Worm (Caenorhabditis elegans) whole organism, mixed stage, embryonic: ENCODE data around the gene F14H3.3.

Experiments used
- M03D4.4 ChIP-seq: sonication (generic microtip); optimal IDR thresholded peaks from 2 replicates; lab custom pipeline; 2017; ENCODE audit warnings: mild to moderate bottlenecking, missing genetic modification characterization, missing compliant biosample characterization
- bed-3 ChIP-seq: fragments of 200-800 bp; sonication (Bioruptor generic); optimal IDR thresholded peaks from 3 replicates; lab custom pipeline; 2018; ENCODE audit warnings: mild to moderate bottlenecking, missing genetic modification characterization, moderate library complexity, missing compliant biosample characterization
- blmp-1 ChIP-seq: fragments of 150-350 bp; optimal IDR thresholded peaks from 2 replicates; lab custom pipeline; 2014; ENCODE audit warnings: missing biosample characterization, missing genetic modification characterization
- ceh-39 ChIP-seq: fragments of 150-350 bp; optimal IDR thresholded peaks from 2 replicates; lab custom pipeline; 2014; ENCODE audit warnings: missing biosample characterization, missing genetic modification characterization
- ceh-43 ChIP-seq: fragments of 200-800 bp; sonication (Bioruptor generic); optimal IDR thresholded peaks from 2 replicates; lab custom pipeline; 2018; ENCODE audit warnings: mild to moderate bottlenecking, missing genetic modification characterization, moderate library complexity, missing compliant biosample characterization
- ces-1 ChIP-seq: fragments of 150-350 bp; optimal IDR thresholded peaks from 2 replicates; lab custom pipeline; 2014; ENCODE audit warnings: missing biosample characterization, missing genetic modification reagents, missing genetic modification characterization
- cnd-1 ChIP-seq: fragments of 200-800 bp; sonication (Bioruptor generic); optimal IDR thresholded peaks from 2 replicates; lab custom pipeline; 2018; ENCODE audit warnings: mild to moderate bottlenecking, missing genetic modification characterization, missing compliant biosample characterization
- drap-1 ChIP-seq: fragments of 200-800 bp; sonication (Bioruptor generic); optimal IDR thresholded peaks from 3 replicates; lab custom pipeline; 2018; ENCODE audit warnings: mild to moderate bottlenecking, missing genetic modification characterization, missing compliant biosample characterization
- elt-1 ChIP-seq: sonication (generic microtip); optimal IDR thresholded peaks from 2 replicates; lab custom pipeline; 2017; ENCODE audit warnings: missing genetic modification characterization, mild to moderate bottlenecking, missing compliant biosample characterization, antibody characterized with exemption, moderate library complexity, borderline replicate concordance; ENCODE audit not compliant: insufficient read depth
- elt-3 ChIP-seq: fragments of 150-350 bp; optimal IDR thresholded peaks from 2 replicates; lab custom pipeline; 2014; ENCODE audit warnings: missing biosample characterization, missing genetic modification characterization
- flh-1 ChIP-seq: fragments of 200-800 bp; sonication (Bioruptor generic); optimal IDR thresholded peaks from 2 replicates; lab custom pipeline; 2018; ENCODE audit warnings: mild to moderate bottlenecking, missing genetic modification characterization, moderate library complexity, missing compliant biosample characterization
- hlh-1 ChIP-seq: fragments of 150-350 bp; optimal IDR thresholded peaks from 2 replicates; lab custom pipeline; 2014; ENCODE audit warnings: missing biosample characterization, missing genetic modification reagents, missing genetic modification characterization
- lin-13 ChIP-seq: fragments of 150-350 bp; optimal IDR thresholded peaks from 2 replicates; lab custom pipeline; 2014; ENCODE audit warnings: missing biosample characterization, missing genetic modification characterization
- lin-32 ChIP-seq: fragments of 200-800 bp; sonication (Bioruptor generic); optimal IDR thresholded peaks from 2 replicates; lab custom pipeline; 2018; ENCODE audit warnings: mild to moderate bottlenecking, missing genetic modification characterization, missing compliant biosample characterization
- lsy-2 ChIP-seq: fragments of 150-350 bp; optimal IDR thresholded peaks from 2 replicates; lab custom pipeline; 2014; ENCODE audit warnings: missing biosample characterization, missing genetic modification characterization
- mab-5 ChIP-seq: fragments of 150-350 bp; optimal IDR thresholded peaks from 2 replicates; lab custom pipeline; 2014; ENCODE audit warnings: missing biosample characterization, missing genetic modification characterization
- mep-1 ChIP-seq: fragments of 150-350 bp; optimal IDR thresholded peaks from 2 replicates; lab custom pipeline; 2017; ENCODE audit warnings: missing biosample characterization, missing genetic modification reagents, missing genetic modification characterization, inconsistent platforms
- mls-2 ChIP-seq: sonication (generic microtip); optimal IDR thresholded peaks from 2 replicates; lab custom pipeline; 2016; ENCODE audit warnings: mild to moderate bottlenecking, missing genetic modification characterization, moderate library complexity, missing compliant biosample characterization
- nhr-12 ChIP-seq: fragments of 150-350 bp; optimal IDR thresholded peaks from 2 replicates; lab custom pipeline; 2014; ENCODE audit warnings: missing biosample characterization, missing genetic modification characterization
- nhr-28 ChIP-seq: fragments of 150-350 bp; optimal IDR thresholded peaks from 2 replicates; lab custom pipeline; 2014; ENCODE audit warnings: missing biosample characterization, missing genetic modification characterization
- pha-4 ChIP-seq: fragments of 150-350 bp; optimal IDR thresholded peaks from 2 replicates; lab custom pipeline; 2018; ENCODE audit warnings: missing biosample characterization, missing genetic modification reagents, missing genetic modification characterization
- sem-2 ChIP-seq: fragments of 200-800 bp; sonication (Bioruptor generic); optimal IDR thresholded peaks from 2 replicates; lab custom pipeline; 2018; ENCODE audit warnings: mild to moderate bottlenecking, missing genetic modification characterization, missing compliant biosample characterization
- snpc-4 ChIP-seq: fragments of 150-350 bp; optimal IDR thresholded peaks from 2 replicates; lab custom pipeline; 2014; ENCODE audit warnings: missing biosample characterization, missing genetic modification characterization
- sptf-1 ChIP-seq: sonication (generic microtip); optimal IDR thresholded peaks from 2 replicates; lab custom pipeline; 2017; ENCODE audit warnings: mild to moderate bottlenecking, missing genetic modification characterization, moderate library complexity, missing compliant biosample characterization
- tbx-8 ChIP-seq: fragments of 200-800 bp; sonication (Bioruptor generic); optimal IDR thresholded peaks from 2 replicates; lab custom pipeline; 2018; ENCODE audit warnings: mild to moderate bottlenecking, missing genetic modification characterization, moderate library complexity, missing compliant biosample characterization
- unc-120 ChIP-seq: sonication (generic microtip); optimal IDR thresholded peaks from 2 replicates; lab custom pipeline; 2017; ENCODE audit warnings: missing genetic modification characterization, missing compliant biosample characterization; ENCODE audit not compliant: poor library complexity, severe bottlenecking
- unc-39 ChIP-seq: fragments of 150-350 bp; optimal IDR thresholded peaks from 2 replicates; lab custom pipeline; 2014; ENCODE audit warnings: missing biosample characterization, missing genetic modification characterization
- unc-62 ChIP-seq: fragments of 150-350 bp; optimal IDR thresholded peaks from 2 replicates; lab custom pipeline; 2014; ENCODE audit warnings: missing biosample characterization, missing genetic modification reagents, missing genetic modification characterization
- zip-8 ChIP-seq: fragments of 150-350 bp; optimal IDR thresholded peaks from 2 replicates; lab custom pipeline; 2014; ENCODE audit warnings: missing biosample characterization, missing genetic modification characterization
- ztf-11 ChIP-seq: fragments of 150-350 bp; optimal IDR thresholded peaks from 2 replicates; lab custom pipeline; 2014; ENCODE audit warnings: missing biosample characterization, missing genetic modification characterization

The F14H3.3 gene

DNA sequence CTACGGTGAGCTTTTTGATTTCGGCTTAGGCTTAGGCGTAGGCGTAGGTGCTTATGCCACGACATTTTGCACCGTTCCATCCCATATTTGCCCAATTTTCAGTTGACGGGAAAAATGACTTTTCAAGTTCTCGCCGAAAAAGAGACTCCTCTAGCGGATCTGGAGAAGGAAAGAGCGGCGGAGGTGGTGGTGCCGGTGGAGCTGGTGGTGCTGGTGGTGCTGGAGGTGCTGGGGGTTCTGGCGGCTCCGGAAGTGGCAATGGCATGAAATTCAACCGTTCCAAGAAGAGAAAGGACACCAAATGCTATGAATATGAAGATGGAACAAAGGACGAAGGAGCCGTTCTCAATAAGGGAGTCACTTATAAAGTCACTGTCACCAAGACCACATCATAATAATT lies 6.2 kb downstream of the F14H3.3 start:
- no peak for TF ChIP-seq sem-2
- no peak for TF ChIP-seq drap-1 (GFP tag; lab: Kevin White, UChicago)
- no peak for TF ChIP-seq elt-1 (tag; lab: Kevin White, UChicago)
- no peak for TF ChIP-seq lsy-2
- TF ChIP-seq, all 35 proteins: peak for 0

DNA sequence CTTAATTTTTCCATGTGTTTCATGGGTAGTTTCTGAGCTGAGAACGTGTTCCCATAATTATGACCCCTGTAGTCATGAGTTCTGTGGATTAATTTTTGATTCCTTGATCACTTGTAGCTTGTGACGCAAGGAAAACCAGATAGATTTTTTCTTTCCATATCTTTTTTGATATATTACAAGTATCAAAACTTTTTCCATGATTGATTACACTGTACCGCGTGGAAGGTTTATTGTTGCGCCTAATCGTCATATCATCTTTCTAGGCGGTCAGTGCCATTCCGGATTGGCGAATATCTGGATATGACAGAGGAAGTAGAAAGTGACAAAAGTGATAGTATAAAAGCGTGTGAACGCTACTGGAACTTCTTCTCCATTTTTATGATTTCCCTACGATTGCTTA lies 6.7 kb downstream of the F14H3.3 start, which contains the start of gene ZK285.2:
Gene ZK285.2 (plus strand): TSS at position 301 of the 400 bp plus-strand sequence.
- TF ChIP-seq bed-3: no peak
- TF ChIP-seq lin-32 (GFP tag; lab: Kevin White, UChicago): no peak
- TF ChIP-seq tbx-8 (GFP tag; lab: Kevin White, UChicago): no peak
- no peak for TF ChIP-seq unc-62 (GFP tag; lab: Kevin White, UChicago)
- TF ChIP-seq ceh-39 (tag; lab: Kevin White, UChicago): no peak
- TF ChIP-seq M03D4.4: no peak
- no peak for TF ChIP-seq elt-1 (tag; lab: Kevin White, UChicago)
- no peak for TF ChIP-seq sptf-1 (tag; lab: Kevin White, UChicago)
- no peak for TF ChIP-seq mep-1
- TF ChIP-seq unc-39 (tag; lab: Kevin White, UChicago): no peak
- TF ChIP-seq pha-4: no peak
- no peak for TF ChIP-seq zip-8 (tag; lab: Kevin White, UChicago)
- TF ChIP-seq lin-13 (tag; lab: Kevin White, UChicago): no peak
- no peak for TF ChIP-seq ztf-11 (tag; lab: Kevin White, UChicago)
- TF ChIP-seq hlh-1 (tag; lab: Kevin White, UChicago): no peak
- no peak for TF ChIP-seq lsy-2
- TF ChIP-seq elt-3 (tag; lab: Kevin White, UChicago): no peak
- TF ChIP-seq flh-1 (GFP tag; lab: Kevin White, UChicago): no peak

DNA sequence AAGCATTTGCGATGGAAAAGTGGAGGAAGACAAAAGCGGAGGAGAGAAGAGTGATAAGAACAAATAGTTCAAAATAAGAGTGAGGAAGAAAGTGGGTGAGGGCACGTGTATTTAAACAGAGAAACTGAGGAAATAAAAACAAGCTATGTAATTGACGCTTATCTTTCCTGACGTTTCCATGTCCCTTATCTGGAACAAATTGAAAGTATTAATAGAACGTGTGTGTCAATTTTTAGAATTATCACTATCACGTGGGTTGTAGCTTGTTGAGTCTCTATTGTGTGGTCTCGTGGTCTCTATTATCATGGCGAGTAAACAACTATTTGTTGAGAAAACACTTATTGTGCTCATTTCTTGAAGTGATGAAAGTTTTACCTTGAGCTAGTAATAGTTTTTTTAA lies 7.4 kb downstream of the F14H3.3 start, which contains the start of gene T10C6.15:
Gene T10C6.15 (minus strand): TSS at position 104 of the 400 bp plus-strand sequence.
- TF ChIP-seq flh-1 (GFP tag; lab: Kevin White, UChicago) (no peak), zip-8 (tag; lab: Kevin White, UChicago) (no peak), elt-3 (tag; lab: Kevin White, UChicago) (no peak), mab-5 (tag; lab: Kevin White, UChicago) (no peak), ceh-43 (GFP tag; lab: Kevin White, UChicago) (no peak), ces-1 (no peak), mls-2 (tag; lab: Kevin White, UChicago) (no peak), lin-32 (GFP tag; lab: Kevin White, UChicago) (no peak), unc-120 (no peak), nhr-28 (tag; lab: Kevin White, UChicago) (no peak), bed-3 (no peak), lsy-2 (no peak), nhr-12 (tag; lab: Kevin White, UChicago) (no peak), snpc-4 (tag; lab: Kevin White, UChicago) (no peak), unc-39 (tag; lab: Kevin White, UChicago) (no peak)
- TF ChIP-seq, all 35 proteins: peak for 0

DNA sequence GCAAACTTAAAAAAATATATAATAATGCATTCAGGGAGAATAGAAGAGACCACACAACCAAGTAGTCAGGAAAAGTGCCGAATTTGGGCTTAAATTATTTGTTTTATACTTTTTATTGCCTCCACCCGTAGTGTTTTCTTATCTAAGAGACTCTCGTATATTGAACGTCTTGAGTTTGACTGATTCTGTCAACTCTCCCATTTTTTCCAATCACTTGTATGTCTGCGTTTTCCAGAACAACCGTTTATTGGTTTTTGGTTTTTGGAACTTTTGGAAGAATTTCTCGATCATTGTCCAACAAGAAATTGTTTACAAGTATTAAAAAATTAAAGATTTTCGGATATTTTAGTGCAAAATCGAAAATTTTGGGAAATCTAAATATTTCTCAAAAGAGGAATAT lies 9.6 kb downstream of the F14H3.3 start:
- TF ChIP-seq ceh-39 (tag; lab: Kevin White, UChicago) (no peak), lsy-2 (no peak), blmp-1 (tag; lab: Kevin White, UChicago) (no peak)

DNA sequence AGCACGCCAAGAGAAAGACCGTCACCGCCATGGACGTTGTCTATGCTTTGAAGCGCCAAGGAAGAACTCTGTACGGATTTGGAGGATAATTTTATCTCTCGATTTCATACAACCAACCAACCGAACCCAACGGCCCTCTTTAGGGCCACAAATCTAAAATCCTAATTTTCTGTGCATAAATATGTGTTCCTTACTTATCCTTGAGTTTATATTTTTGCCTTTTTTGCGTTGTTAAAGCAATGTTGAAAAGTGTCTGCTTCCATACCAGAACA lies 10.6 kb downstream of the F14H3.3 start:
- TF ChIP-seq zip-8 (tag; lab: Kevin White, UChicago): peak; percentile 24
- no peak for TF ChIP-seq hlh-1 (tag; lab: Kevin White, UChicago)
- TF ChIP-seq sem-2: peak; percentile 9

DNA sequence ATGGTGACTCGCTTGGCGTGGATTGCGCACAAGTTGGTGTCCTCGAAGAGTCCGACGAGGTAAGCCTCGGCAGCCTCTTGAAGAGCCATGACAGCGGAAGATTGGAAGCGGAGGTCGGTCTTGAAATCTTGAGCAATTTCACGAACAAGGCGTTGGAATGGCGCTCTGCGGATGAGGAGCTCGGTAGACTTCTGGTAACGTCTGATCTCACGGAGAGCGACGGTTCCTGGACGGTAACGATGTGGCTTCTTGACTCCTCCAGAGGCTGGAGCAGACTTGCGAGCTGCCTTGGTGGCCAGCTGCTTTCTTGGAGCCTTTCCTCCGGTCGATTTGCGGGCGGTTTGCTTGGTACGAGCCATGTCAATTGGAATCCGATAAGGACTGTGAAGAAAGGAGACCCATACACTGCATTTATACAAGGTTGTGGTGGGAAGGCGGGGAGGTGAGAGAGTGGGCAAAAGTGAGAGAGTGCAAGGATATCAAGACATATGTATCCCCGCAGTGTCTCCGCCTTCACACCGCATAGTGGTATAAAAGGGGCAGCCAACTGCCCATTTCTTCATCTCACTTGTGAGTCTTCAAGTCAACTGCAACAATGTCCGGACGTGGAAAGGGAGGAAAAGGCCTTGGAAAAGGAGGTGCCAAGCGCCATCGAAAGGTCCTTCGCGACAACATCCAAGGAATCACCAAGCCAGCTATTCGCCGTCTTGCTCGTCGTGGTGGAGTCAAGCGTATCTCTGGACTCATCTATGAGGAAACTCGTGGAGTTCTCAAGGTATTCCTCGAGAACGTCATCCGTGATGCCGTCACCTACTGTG lies 11.1 kb downstream of the F14H3.3 start, which contains the start of the genes his-2 and his-1:
Gene his-2 (minus strand): TSS at position 359 of the 818 bp plus-strand sequence.
Gene his-1 (plus strand): TSS at position 596 of the 818 bp plus-strand sequence.
- TF ChIP-seq cnd-1 (tag; lab: Kevin White, UChicago) (peak; percentile 39), sptf-1 (tag; lab: Kevin White, UChicago) (peak; percentile 22)
